Fruit fly (Drosophila melanogaster) whole organism, embryonic: ENCODE data around the gene Ddc.
A peak's percentile ranks its signal among the peaks of the same experiment; 100 is the strongest.

Source experiments
- Adf1 ChIP-seq: fragments of 200-800 bp; sonication (Bioruptor generic); IDR thresholded peaks from 2 replicates; pipeline ENCODE4 v1.3.6; 2022; ENCODE audit warnings: missing biosample characterization, missing genetic modification characterization
- Atf6 ChIP-seq: fragments of 200-800 bp; sonication (Bioruptor generic); IDR thresholded peaks from 2 replicates; pipeline ENCODE4 v1.3.6; 2022; ENCODE audit warnings: missing biosample characterization, missing genetic modification characterization
- CG10462 ChIP-seq: fragments of 200-800 bp; sonication (Bioruptor generic); optimal IDR thresholded peaks from 2 replicates; lab custom pipeline; 2016; ENCODE audit warnings: missing biosample characterization, missing genetic modification characterization
- CG11504 ChIP-seq: fragments of 200-800 bp; sonication (Bioruptor generic); optimal IDR thresholded peaks from 3 replicates; lab custom pipeline; 2019; ENCODE audit warnings: missing biosample characterization, mild to moderate bottlenecking, missing genetic modification characterization, moderate library complexity
- CG11695 ChIP-seq: fragments of 200-800 bp; sonication (Bioruptor generic); IDR thresholded peaks from 3 replicates; pipeline ENCODE4 v1.3.6; 2022; ENCODE audit warnings: missing biosample characterization, missing genetic modification characterization
- CG13894 ChIP-seq: fragments of 200-800 bp; sonication (Bioruptor generic); optimal IDR thresholded peaks from 3 replicates; lab custom pipeline; 2018; ENCODE audit warnings: missing biosample characterization, mild to moderate bottlenecking, missing genetic modification characterization, moderate library complexity
- CG18764 ChIP-seq: fragments of 200-800 bp; sonication (Bioruptor generic); optimal IDR thresholded peaks from 3 replicates; lab custom pipeline; 2016; ENCODE audit warnings: missing biosample characterization, missing genetic modification characterization
- CG2120 ChIP-seq: fragments of 200-800 bp; sonication (Bioruptor generic); optimal IDR thresholded peaks from 3 replicates; lab custom pipeline; 2016; ENCODE audit warnings: missing biosample characterization, missing genetic modification characterization
- CG32532 ChIP-seq: fragments of 200-800 bp; sonication (Bioruptor generic); IDR thresholded peaks from 2 replicates; pipeline ENCODE4 v1.3.6; 2022; ENCODE audit warnings: missing biosample characterization, missing genetic modification characterization
- CG4360 ChIP-seq: fragments of 200-800 bp; sonication (Bioruptor generic); IDR thresholded peaks from 2 replicates; pipeline ENCODE4 v1.3.6; 2022; ENCODE audit warnings: missing biosample characterization, missing genetic modification characterization
- CG4424 ChIP-seq: fragments of 200-800 bp; sonication (Bioruptor generic); optimal IDR thresholded peaks from 3 replicates; lab custom pipeline; 2016; ENCODE audit warnings: missing biosample characterization, missing genetic modification characterization
- CG7963 ChIP-seq: fragments of 200-800 bp; sonication (Bioruptor generic); IDR thresholded peaks from 3 replicates; pipeline ENCODE4 v1.3.6; 2022; ENCODE audit warnings: missing biosample characterization, missing genetic modification characterization; ENCODE audit not compliant: partially characterized antibody
- CG9437 ChIP-seq: fragments of 200-800 bp; sonication (Bioruptor generic); optimal IDR thresholded peaks from 2 replicates; lab custom pipeline; 2018; ENCODE audit warnings: missing biosample characterization, mild to moderate bottlenecking, missing genetic modification characterization
- CG9727 ChIP-seq: fragments of 200-800 bp; sonication (Bioruptor generic); optimal IDR thresholded peaks from 3 replicates; lab custom pipeline; 2017; ENCODE audit warnings: missing biosample characterization, mild to moderate bottlenecking, missing genetic modification characterization
- CG9876 ChIP-seq: fragments of 200-800 bp; sonication (Bioruptor generic); optimal IDR thresholded peaks from 2 replicates; lab custom pipeline; 2016; ENCODE audit warnings: missing biosample characterization, missing genetic modification characterization
- D19A ChIP-seq: fragments of 200-800 bp; optimal IDR thresholded peaks from 3 replicates; lab custom pipeline; 2019; ENCODE audit warnings: missing biosample characterization, mild to moderate bottlenecking, missing genetic modification characterization, moderate library complexity
- D19B ChIP-seq: fragments of 200-800 bp; sonication (Bioruptor generic); optimal IDR thresholded peaks from 2 replicates; lab custom pipeline; 2017; ENCODE audit warnings: missing biosample characterization, mild to moderate bottlenecking, missing genetic modification characterization
- Dad ChIP-seq: fragments of 200-800 bp; sonication (Bioruptor generic); optimal IDR thresholded peaks from 3 replicates; lab custom pipeline; 2016; ENCODE audit warnings: missing biosample characterization, missing genetic modification characterization
- Gsc ChIP-seq: fragments of 200-800 bp; sonication (Bioruptor generic); IDR thresholded peaks from 2 replicates; pipeline ENCODE4 v1.3.6; 2022; ENCODE audit warnings: missing biosample characterization, missing genetic modification characterization
- HLHmδ ChIP-seq: fragments of 200-800 bp; sonication (Bioruptor generic); optimal IDR thresholded peaks from 2 replicates; lab custom pipeline; 2018; ENCODE audit warnings: missing biosample characterization, mild to moderate bottlenecking, missing genetic modification characterization, moderate library complexity
- Kr ChIP-seq: fragments of 200-800 bp; sonication (Bioruptor generic); optimal IDR thresholded peaks from 2 replicates; lab custom pipeline; 2017; ENCODE audit warnings: missing biosample characterization, mild to moderate bottlenecking, missing genetic modification characterization
- MESR4 ChIP-seq: fragments of 200-800 bp; sonication (Bioruptor generic); optimal IDR thresholded peaks from 2 replicates; lab custom pipeline; 2018; ENCODE audit warnings: missing biosample characterization, mild to moderate bottlenecking, missing genetic modification characterization, moderate library complexity
- NfI ChIP-seq: fragments of 200-800 bp; sonication (Bioruptor generic); optimal IDR thresholded peaks from 3 replicates; lab custom pipeline; 2018; ENCODE audit warnings: missing biosample characterization, mild to moderate bottlenecking, missing genetic modification characterization, moderate library complexity
- Ravus ChIP-seq: fragments of 200-800 bp; sonication (Bioruptor generic); IDR thresholded peaks from 2 replicates; pipeline ENCODE4 v1.3.6; 2022; ENCODE audit warnings: missing biosample characterization, missing genetic modification characterization
- Rfx ChIP-seq: fragments of 200-800 bp; sonication (Bioruptor generic); IDR thresholded peaks from 2 replicates; pipeline ENCODE4 v1.3.6; 2022; ENCODE audit warnings: missing biosample characterization, missing genetic modification characterization
- Xrp1 ChIP-seq: fragments of 200-800 bp; sonication (Bioruptor generic); IDR thresholded peaks from 2 replicates; pipeline ENCODE4 v1.3.6; 2022; ENCODE audit warnings: missing biosample characterization, missing genetic modification characterization
- abd-A ChIP-seq: fragments of 200-800 bp; sonication (Bioruptor generic); optimal IDR thresholded peaks from 3 replicates; lab custom pipeline; 2019; ENCODE audit warnings: missing biosample characterization, mild to moderate bottlenecking, missing genetic modification characterization, moderate library complexity
- bsh ChIP-seq, 2 experiments: fragments of 200-800 bp; sonication (Bioruptor generic); optimal IDR thresholded peaks; 2 replicates each; lab custom pipeline; 2017 to 2018; ENCODE audit warnings: mild to moderate bottlenecking in 2 of 2, missing biosample characterization in 2 of 2, missing genetic modification characterization in 2 of 2, moderate library complexity in 1 of 2
- cato ChIP-seq: fragments of 200-800 bp; sonication (Bioruptor generic); optimal IDR thresholded peaks from 2 replicates; lab custom pipeline; 2016; ENCODE audit warnings: missing biosample characterization, missing genetic modification characterization, borderline replicate concordance
- cg ChIP-seq: fragments of 200-800 bp; sonication (Bioruptor generic); optimal IDR thresholded peaks from 3 replicates; lab custom pipeline; 2019; ENCODE audit warnings: missing biosample characterization, mild to moderate bottlenecking, missing genetic modification characterization, moderate library complexity
- chif ChIP-seq, 2 experiments: fragments of 200-800 bp; sonication (Bioruptor generic); optimal IDR thresholded peaks; 3 replicates each; lab custom pipeline; 2016; ENCODE audit warnings: missing biosample characterization in 2 of 2, missing genetic modification characterization in 2 of 2
- chm ChIP-seq: fragments of 200-800 bp; sonication (Bioruptor generic); IDR thresholded peaks from 2 replicates; pipeline ENCODE4 v1.3.6; 2022; ENCODE audit warnings: missing biosample characterization, missing genetic modification characterization
- dimm ChIP-seq: fragments of 200-800 bp; sonication (Bioruptor generic); IDR thresholded peaks from 2 replicates; pipeline ENCODE4 v1.3.6; 2022; ENCODE audit warnings: missing biosample characterization, missing genetic modification characterization
- dm ChIP-seq: fragments of 200-800 bp; sonication (Bioruptor generic); optimal IDR thresholded peaks from 3 replicates; lab custom pipeline; 2016; ENCODE audit warnings: missing biosample characterization, missing genetic modification characterization
- en ChIP-seq: fragments of 200-800 bp; sonication (Bioruptor generic); optimal IDR thresholded peaks from 2 replicates; lab custom pipeline; 2016; ENCODE audit warnings: missing biosample characterization, missing genetic modification characterization
- jumu ChIP-seq: fragments of 200-800 bp; sonication (Bioruptor generic); optimal IDR thresholded peaks from 3 replicates; lab custom pipeline; 2016; ENCODE audit warnings: missing biosample characterization, missing genetic modification characterization
- kni ChIP-seq: fragments of 200-800 bp; sonication (Bioruptor generic); optimal IDR thresholded peaks from 3 replicates; lab custom pipeline; 2017; ENCODE audit warnings: mild to moderate bottlenecking, missing biosample characterization, missing genetic modification reagents, missing genetic modification characterization
- knrl ChIP-seq: fragments of 200-800 bp; sonication (Bioruptor generic); IDR thresholded peaks from 3 replicates; pipeline ENCODE4 v1.3.6; 2022; ENCODE audit warnings: missing biosample characterization, missing genetic modification characterization; ENCODE audit not compliant: partially characterized antibody
- lab ChIP-seq: fragments of 200-800 bp; sonication (Bioruptor generic); optimal IDR thresholded peaks from 3 replicates; lab custom pipeline; 2017; ENCODE audit warnings: missing biosample characterization, missing genetic modification characterization, mild to moderate bottlenecking, moderate library complexity, missing genetic modification reagents
- nom ChIP-seq: fragments of 200-800 bp; sonication (Bioruptor generic); optimal IDR thresholded peaks from 2 replicates; lab custom pipeline; 2017; ENCODE audit warnings: missing biosample characterization, missing genetic modification characterization, mild to moderate bottlenecking, moderate library complexity, missing genetic modification reagents
- pfk ChIP-seq: fragments of 200-800 bp; sonication (Bioruptor generic); optimal IDR thresholded peaks from 2 replicates; lab custom pipeline; 2018; ENCODE audit warnings: missing biosample characterization, mild to moderate bottlenecking, missing genetic modification characterization, moderate library complexity
- sens ChIP-seq: fragments of 200-800 bp; sonication (Bioruptor generic); peaks from one replicate; lab custom pipeline; 2016; ENCODE audit warnings: missing biosample characterization, missing genetic modification characterization
- tap ChIP-seq: fragments of 200-800 bp; optimal IDR thresholded peaks from 3 replicates; lab custom pipeline; 2019; ENCODE audit warnings: missing biosample characterization, mild to moderate bottlenecking, missing genetic modification characterization, moderate library complexity
- tll ChIP-seq, 2 experiments: fragments of 200-800 bp in 1 of 2; fragments of >200 bp in 1 of 2; sonication (Bioruptor generic) in 1 of 2; optimal IDR thresholded peaks; 2 replicates each; lab custom pipeline; 2017 to 2019; ENCODE audit warnings: missing biosample characterization in 2 of 2, missing genetic modification characterization in 2 of 2, mild to moderate bottlenecking in 1 of 2, moderate library complexity in 1 of 2
- tna ChIP-seq: fragments of 200-800 bp; sonication (Bioruptor generic); IDR thresholded peaks from 2 replicates; pipeline ENCODE4 v1.3.6; 2022; ENCODE audit warnings: missing biosample characterization, missing genetic modification characterization; ENCODE audit not compliant: partially characterized antibody
- twi ChIP-seq: fragments of 200-800 bp; optimal IDR thresholded peaks from 2 replicates; lab custom pipeline; 2019; ENCODE audit warnings: missing biosample characterization, mild to moderate bottlenecking, missing genetic modification characterization, moderate library complexity
- zen ChIP-seq: fragments of 200-800 bp; sonication (Bioruptor generic); optimal IDR thresholded peaks from 3 replicates; lab custom pipeline; 2018; ENCODE audit warnings: missing biosample characterization, mild to moderate bottlenecking, missing genetic modification characterization, moderate library complexity

The Ddc gene

DNA sequence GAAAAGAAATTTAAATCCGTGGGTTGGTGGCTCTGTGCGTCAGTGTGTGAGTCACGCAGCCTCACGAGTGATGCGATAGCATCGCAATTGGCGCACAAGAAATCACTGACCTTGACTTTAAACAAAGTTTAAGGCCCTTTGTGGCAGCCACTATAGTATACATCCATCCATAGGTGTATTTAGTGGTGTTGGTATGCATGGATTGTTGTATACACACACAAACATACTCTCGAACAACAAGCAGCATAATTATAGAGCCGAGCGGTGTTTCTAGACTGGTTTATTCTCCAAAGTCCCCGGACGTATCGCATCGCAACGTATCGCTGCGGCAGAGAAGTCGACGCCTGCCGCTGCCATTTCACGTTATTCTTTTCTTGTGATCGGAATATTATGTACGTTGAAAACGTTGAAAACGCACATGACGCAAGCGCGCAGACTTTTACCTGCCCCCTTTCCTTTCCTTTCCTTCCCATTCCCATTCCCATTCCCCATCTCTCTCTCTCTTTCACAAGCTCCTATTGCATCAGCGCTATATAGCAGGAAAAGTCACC, 36.7 kb upstream of the Ddc start (continued):
- TF ChIP-seq HLHmδ (GFP tag; lab: Kevin White, UChicago): peak; percentile 11
- no peak for TF ChIP-seq CG7963 (GFP tag; lab: Robert Waterston, UW)
- TF ChIP-seq CG18764 (GFP tag; lab: Kevin White, UChicago): no peak
- TF ChIP-seq CG2120 (GFP tag; lab: Kevin White, UChicago): no peak
- TF ChIP-seq Xrp1 (GFP tag; lab: Robert Waterston, UW): 0 out of 2 replicates have a peak, but pooled peaks have one; percentile 7
- TF ChIP-seq Kr (GFP tag; lab: Kevin White, UChicago): no peak
- peak; percentile 90 for TF ChIP-seq kni (GFP tag; lab: Kevin White, UChicago)
- TF ChIP-seq Rfx (GFP tag; lab: Robert Waterston, UW): no peak
- TF ChIP-seq cg: peak; percentile 82
- no peak for TF ChIP-seq Dad (GFP tag; lab: Kevin White, UChicago)
- peak; percentile 28; the same call in 1 of the 2 replicates for TF ChIP-seq CG32532 (GFP tag; lab: Robert Waterston, UW)
- TF ChIP-seq CG11504 (tag; lab: Kevin White, UChicago): no peak
- peak; percentile 68 for TF ChIP-seq CG13894 (tag; lab: Kevin White, UChicago)
- 0 out of 2 replicates have a peak, but pooled peaks have one; percentile 32 for TF ChIP-seq tna
- no peak for TF ChIP-seq cato
- TF ChIP-seq MESR4 (GFP tag; lab: Kevin White, UChicago): no peak
- TF ChIP-seq CG9876 (GFP tag; lab: Kevin White, UChicago): no peak
- TF ChIP-seq CG9437 (GFP tag; lab: Kevin White, UChicago): peak; percentile 9
- TF ChIP-seq en (GFP tag; lab: Kevin White, UChicago): no peak
- 0 out of 2 replicates have a peak, but pooled peaks have one; percentile 12 for TF ChIP-seq Atf6 (GFP tag; lab: Robert Waterston, UW)
- no peak for TF ChIP-seq jumu (GFP tag; lab: Kevin White, UChicago)

DNA sequence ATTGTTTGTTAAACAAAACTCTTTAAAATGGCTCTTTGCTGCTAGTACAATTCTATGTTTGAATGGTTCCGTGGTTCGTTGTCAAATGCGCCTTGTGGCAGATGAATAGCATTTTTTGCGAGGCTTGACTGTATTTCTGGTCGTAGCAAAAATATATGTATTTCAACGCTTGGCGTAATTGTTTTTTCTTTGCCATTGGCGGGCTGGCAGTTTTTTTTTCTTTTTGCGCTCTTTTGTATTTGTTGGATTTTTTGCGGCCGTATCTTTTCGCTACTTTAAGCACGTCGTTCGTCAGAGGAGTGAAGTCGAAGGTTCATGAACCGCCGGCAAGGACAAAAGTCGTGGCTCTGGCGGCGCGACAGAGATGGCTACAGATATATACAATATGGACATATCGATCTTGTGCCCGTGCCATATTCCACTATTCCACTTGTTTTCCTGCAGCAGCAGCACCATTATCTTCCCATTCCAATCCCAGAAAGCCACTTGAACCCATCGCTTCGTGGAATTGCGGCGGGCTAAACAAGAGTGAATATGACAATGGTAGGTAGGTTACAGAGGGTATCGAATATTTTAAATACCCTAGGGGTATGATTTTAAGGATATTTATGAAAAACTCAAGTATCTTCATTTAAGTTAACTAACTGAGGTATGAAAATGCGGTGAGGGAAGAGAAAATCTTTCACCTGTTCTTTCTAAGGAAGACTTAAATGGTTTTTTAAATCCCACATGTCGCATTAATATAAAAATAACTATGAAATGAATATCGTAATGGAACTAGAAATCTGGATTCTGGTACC, 36.0 kb upstream of the Ddc start:
- TF ChIP-seq CG4424 (GFP tag; lab: Kevin White, UChicago): no peak
- no peak for TF ChIP-seq CG10462 (GFP tag; lab: Kevin White, UChicago)
- peak; percentile 29 for TF ChIP-seq D19B (GFP tag; lab: Kevin White, UChicago)
- peak; percentile 99 for TF ChIP-seq nom
- TF ChIP-seq tll (GFP tag; optimal IDR thresholded peaks at IDR 0.05; lab: Kevin White, UChicago): peak in 1 of 2 experiments; percentile 31
- no peak for TF ChIP-seq Adf1 (GFP tag; lab: Robert Waterston, UW)
- TF ChIP-seq twi (tag; lab: Kevin White, UChicago): peak; percentile 25
- no peak for TF ChIP-seq chm (GFP tag; lab: Robert Waterston, UW)
- peak; percentile 56 for TF ChIP-seq sens (GFP tag; lab: Kevin White, UChicago)
- TF ChIP-seq CG2120 (GFP tag; lab: Kevin White, UChicago): no peak
- TF ChIP-seq knrl: no peak
- peak; percentile 92 for TF ChIP-seq pfk (GFP tag; lab: Kevin White, UChicago)
- TF ChIP-seq CG9727 (GFP tag; lab: Kevin White, UChicago): peak; percentile 32
- no peak for TF ChIP-seq Ravus
- TF ChIP-seq D19A (tag; lab: Kevin White, UChicago): peak; percentile 49
- TF ChIP-seq lab (GFP tag; lab: Kevin White, UChicago): no peak
- no peak for TF ChIP-seq chif (GFP tag; optimal IDR thresholded peaks at IDR 0.05; lab: Kevin White, UChicago)
- TF ChIP-seq CG11695 (GFP tag; lab: Robert Waterston, UW): no peak
- peak; percentile 28 for TF ChIP-seq zen (tag; lab: Kevin White, UChicago)
- TF ChIP-seq dm (GFP tag; lab: Kevin White, UChicago): no peak
- no peak for TF ChIP-seq abd-A
- TF ChIP-seq dimm (GFP tag; lab: Robert Waterston, UW): no peak
- no peak for TF ChIP-seq tap
- no peak for TF ChIP-seq NfI (GFP tag; lab: Kevin White, UChicago)
- TF ChIP-seq bsh (GFP tag; optimal IDR thresholded peaks at IDR 0.05; lab: Kevin White, UChicago): peak in 1 of 2 experiments; percentile 77
- no peak for TF ChIP-seq Gsc (GFP tag; lab: Robert Waterston, UW)
- TF ChIP-seq CG4360 (GFP tag; lab: Robert Waterston, UW): 0 out of 2 replicates have a peak, but pooled peaks have one; percentile 9
